Fruit fly (Drosophila melanogaster): Measurements from ENCODE around the gene Cpr65Ea.
A peak's percentile ranks its signal among the peaks of the same experiment; 100 is the strongest.

DNA sequence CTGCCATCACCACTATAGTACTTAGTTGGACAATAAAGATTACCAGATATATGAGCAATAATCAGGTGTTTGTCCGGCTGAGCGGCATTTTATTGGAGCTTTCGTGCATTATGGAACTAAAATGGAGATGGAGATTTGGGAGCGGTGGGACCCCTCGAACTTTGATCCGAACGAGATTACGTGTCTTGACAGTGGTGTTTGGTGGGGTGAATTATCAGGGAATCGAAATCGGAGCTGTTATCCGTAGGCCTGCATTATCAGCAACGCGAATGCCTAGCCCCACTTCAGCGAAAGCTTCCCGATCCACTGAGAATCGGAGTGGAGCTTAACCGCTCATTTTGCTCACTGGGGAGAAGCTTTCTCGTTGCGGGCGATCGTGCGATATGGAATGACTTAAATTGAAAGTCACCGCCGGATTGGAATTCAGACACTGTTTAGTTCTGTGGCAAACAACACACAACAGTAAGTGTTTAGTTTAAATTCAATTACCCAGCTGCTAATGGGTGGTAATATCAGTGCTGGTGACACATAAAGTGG is 45.1 kb upstream of the Cpr65Ea start, which contains the start of gene Acbp2:
- TF ChIP-seq Myc (optimal IDR thresholded peaks at IDR 0.05) (no peak), CrebA (GFP tag; optimal IDR thresholded peaks at IDR 0.05; ENCODE audit: borderline replicate concordance) (peak; percentile 30), pan (optimal IDR thresholded peaks at IDR 0.05) (no peak), Rel (GFP tag; optimal IDR thresholded peaks at IDR 0.05) (no peak), Rel (tag; optimal IDR thresholded peaks at IDR 0.05) (no peak), usp (GFP tag; optimal IDR thresholded peaks at IDR 0.05) (no peak), fru (GFP tag; optimal IDR thresholded peaks at IDR 0.05) (no peak), h (GFP tag; optimal IDR thresholded peaks at IDR 0.05) (peak; percentile 15), lola (GFP tag; optimal IDR thresholded peaks at IDR 0.05) (no peak), Dif (GFP tag; optimal IDR thresholded peaks at IDR 0.05; ENCODE audit: partially characterized antibody) (no peak), Hnf4 (GFP tag; optimal IDR thresholded peaks at IDR 0.05) (no peak)

Data from whole organism, wandering third instar larva.